Worm (Caenorhabditis elegans): ENCODE results near the gene C03E10.1.
"Not testable (repeated sequence)": the region's sequence is repeated elsewhere in the genome, so short reads cannot be mapped to it uniquely, and the experiment has no call there.

C03E10.1 gene

DNA sequence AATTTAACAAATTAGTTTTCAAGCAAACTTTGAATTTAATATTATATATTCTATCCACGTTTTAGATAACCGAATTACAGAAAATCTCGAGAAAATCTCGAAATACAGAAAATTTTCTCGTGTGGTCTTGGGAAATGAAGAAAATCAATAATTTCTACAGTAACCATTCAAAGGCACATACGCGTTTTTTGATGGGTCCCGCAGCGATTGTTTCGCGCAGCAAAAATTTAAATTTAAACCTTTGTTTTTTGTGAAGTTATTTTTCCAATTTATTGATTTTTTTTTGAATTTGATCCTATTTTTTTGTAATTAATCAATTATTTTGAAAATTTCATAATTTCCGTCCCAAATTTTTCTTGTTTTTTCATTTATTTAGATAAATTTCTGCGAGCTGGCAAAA is 11.4 kb upstream of the C03E10.1 start:
- TF ChIP-seq unc-62 (GFP tag; optimal IDR thresholded peaks at IDR 0.05) = no peak

DNA sequence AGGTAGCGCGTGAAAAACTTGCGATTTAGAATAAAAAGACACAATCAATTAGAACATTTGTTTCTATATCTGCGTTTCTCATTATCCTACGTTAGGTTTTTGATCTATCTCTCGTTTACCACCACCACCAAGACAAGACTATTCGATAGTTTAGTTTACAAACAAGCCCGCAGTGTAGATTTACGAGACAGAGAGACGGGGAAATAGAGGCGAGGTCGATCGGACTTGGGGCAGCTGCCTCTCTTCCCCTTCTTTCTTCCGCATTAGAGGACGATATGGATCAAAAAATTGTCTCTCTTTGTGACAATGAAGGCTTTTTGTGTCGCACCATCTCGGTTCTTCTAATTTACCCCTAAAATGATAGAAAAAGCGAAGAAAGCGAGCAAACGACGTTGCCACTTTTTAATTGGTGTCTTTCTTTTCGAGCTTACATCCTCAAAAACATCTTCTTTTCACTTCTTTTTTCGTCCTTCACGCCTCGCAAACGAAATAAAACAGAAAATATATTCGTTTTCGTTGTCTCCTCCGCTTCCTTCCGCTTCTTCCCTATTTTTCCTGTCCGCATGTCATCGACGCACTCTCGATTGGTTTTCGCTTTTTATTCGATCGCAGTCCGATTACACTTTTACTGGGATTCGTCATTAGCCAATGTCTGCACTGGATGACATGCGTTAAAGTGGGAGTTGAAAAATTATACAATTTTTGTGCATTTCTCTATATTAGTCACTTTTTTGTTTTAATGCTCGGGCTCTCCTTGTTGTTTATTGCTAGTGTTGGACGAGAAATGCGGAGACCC is 9.4 kb upstream of the C03E10.1 start:
- TF ChIP-seq unc-62 (GFP tag; optimal IDR thresholded peaks at IDR 0.05) = no peak

DNA sequence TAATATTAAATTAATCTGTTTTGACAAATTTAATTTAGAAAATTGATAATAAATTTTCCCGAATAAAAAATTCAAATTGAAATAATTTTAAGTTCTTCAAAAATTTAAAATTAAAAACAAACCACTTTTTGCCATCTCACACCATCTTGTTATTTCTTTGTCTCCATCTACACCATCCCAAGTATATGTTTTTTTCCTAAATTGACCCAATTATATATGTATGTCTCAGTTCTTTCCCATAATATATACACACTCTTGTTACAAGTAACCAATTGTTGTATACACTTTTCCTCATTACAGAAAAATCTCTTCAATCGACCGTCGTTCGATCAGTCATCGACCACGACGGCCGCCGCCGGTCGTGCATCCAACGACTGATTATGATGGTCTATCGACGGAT is 8.7 kb upstream of the C03E10.1 start, which contains the start of gene gly-20:
gly-20 (plus strand) TSS at position 301 of the 400 bp plus-strand sequence.
- no peak for TF ChIP-seq unc-62 (GFP tag; optimal IDR thresholded peaks at IDR 0.05)

ce11 chrV:11286114-11286513 is 4.9 kb upstream of the C03E10.1 start, which contains the start of gene C03E10.3:
Gene C03E10.3, plus strand, starts transcription at chrV:11286414.
- TF ChIP-seq unc-62 (GFP tag; optimal IDR thresholded peaks at IDR 0.05) = not testable (repeated sequence)

ce11 chrV:11292682-11293081 is 1.7 kb downstream of the C03E10.1 start:
- no peak for TF ChIP-seq unc-62 (GFP tag; optimal IDR thresholded peaks at IDR 0.05)

ce11 chrV:11294393-11294792 is 3.4 kb downstream of the C03E10.1 start, which contains the start of gene T03F7.6:
Gene T03F7.6, plus strand, starts transcription at chrV:11294693.
- no peak for TF ChIP-seq unc-62 (GFP tag; optimal IDR thresholded peaks at IDR 0.05)

DNA sequence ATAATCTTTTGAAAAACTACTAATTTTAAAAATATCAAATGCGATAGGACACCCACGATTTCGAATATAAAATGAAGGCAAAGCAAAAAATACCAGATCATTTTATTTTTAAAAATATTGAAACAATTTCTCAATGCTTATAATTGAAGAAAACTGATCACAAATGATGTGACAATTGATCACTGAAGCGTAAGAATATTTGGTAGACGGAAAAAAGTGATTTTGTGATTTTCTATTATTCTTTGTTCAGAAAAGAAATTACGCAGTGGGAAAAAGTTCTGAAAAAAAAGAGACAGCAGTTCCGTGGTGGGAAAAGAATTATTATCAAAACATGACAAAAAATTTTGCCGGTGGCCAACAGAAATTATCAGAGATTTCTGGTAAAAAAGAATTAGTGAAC is 7.6 kb downstream of the C03E10.1 start, which contains the start of gene T03F7.5:
T03F7.5 (minus strand) TSS at position 101 of the 400 bp plus-strand sequence.
- TF ChIP-seq unc-62 (GFP tag; optimal IDR thresholded peaks at IDR 0.05) = no peak

- no peak for TF ChIP-seq unc-62 (GFP tag; optimal IDR thresholded peaks at IDR 0.05)
Observed at ce11 chrV:11299406-11299805, 8.4 kb downstream of the C03E10.1 start.

- no peak for TF ChIP-seq unc-62 (GFP tag; optimal IDR thresholded peaks at IDR 0.05)
Observed at ce11 chrV:11300539-11300938, 9.6 kb downstream of the C03E10.1 start, which contains the start of gene srh-47. Gene srh-47, minus strand, starts transcription at chrV:11300639.

DNA sequence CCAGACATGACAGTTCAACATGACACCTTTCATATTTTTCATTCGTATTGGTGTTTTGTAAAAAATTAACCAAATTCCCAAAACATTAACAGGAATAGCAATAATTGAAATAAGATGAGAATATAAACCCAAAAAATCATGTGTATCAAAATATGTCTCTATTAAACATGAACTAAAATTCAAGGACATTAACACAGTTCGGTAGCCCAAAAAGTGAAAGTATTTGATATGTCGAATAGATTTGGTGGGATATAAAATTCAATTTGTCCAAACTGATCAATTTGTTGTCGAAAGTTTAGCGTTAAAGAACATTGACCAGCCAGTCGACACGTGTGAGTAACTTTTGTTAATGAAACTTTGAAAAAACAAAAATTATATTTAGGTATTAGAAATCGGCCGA is 11.7 kb downstream of the C03E10.1 start, which contains the start of gene srh-46:
srh-46 (minus strand) TSS at position 189 of the 400 bp plus-strand sequence.
- TF ChIP-seq unc-62 (GFP tag; optimal IDR thresholded peaks at IDR 0.05) = no peak

ce11 chrV:11304200-11304599 is 13.2 kb downstream of the C03E10.1 start:
- TF ChIP-seq unc-62 (GFP tag; optimal IDR thresholded peaks at IDR 0.05) = no peak

- no peak for TF ChIP-seq unc-62 (GFP tag; optimal IDR thresholded peaks at IDR 0.05)
Observed at ce11 chrV:11304879-11305278, 13.9 kb downstream of the C03E10.1 start, which contains the start of gene srh-45. Gene srh-45, minus strand, starts transcription at chrV:11304979.

DNA sequence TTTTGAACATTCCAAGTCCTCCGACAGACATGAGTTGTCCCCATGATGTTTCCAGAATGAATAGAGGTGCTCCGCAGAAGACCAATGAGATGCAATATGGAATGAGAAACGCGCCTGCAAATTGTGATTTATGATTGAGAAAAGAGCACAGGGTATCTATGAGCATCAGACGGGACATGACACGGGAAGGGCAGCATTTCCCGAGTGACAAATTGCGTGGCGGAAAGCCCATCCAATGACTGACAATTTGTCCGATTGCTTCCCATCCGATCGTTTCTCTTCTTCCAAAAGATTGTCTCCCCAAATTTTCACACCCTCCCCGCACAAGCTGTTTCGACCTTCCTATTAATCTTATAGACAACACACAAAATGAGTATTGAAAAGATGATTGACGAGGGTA is 16.8 kb downstream of the C03E10.1 start:
- no peak for TF ChIP-seq unc-62 (GFP tag; optimal IDR thresholded peaks at IDR 0.05)

ce11 chrV:11308346-11308745 is 17.4 kb downstream of the C03E10.1 start, which contains the start of gene snf-11:
Gene snf-11, minus strand, starts transcription at chrV:11308446.
- TF ChIP-seq unc-62 (GFP tag; optimal IDR thresholded peaks at IDR 0.05) = no peak

- TF ChIP-seq unc-62 (GFP tag; optimal IDR thresholded peaks at IDR 0.05) = no peak
Observed at ce11 chrV:11308915-11309314, 17.9 kb downstream of the C03E10.1 start.

DNA sequence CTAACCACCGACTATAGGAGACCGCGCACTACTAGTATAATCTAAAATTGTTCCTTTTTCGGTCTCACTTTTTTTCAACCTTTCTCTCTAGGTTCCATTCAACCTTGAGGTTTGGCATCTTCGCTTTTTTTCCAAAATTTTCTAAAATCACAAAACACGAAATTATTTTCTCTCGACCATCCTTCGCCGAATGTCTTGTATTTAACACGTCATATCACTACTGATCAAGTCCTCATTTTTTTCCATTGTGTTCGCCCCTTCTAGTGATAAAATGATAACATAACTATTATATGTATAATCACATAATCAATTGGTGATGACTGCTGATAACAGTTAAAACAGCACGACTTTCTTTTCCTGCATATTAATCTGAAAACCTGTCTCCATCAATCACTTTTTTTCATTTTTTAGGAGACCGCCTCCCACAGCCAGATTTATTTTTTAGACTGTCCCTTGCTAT is 20.1 kb downstream of the C03E10.1 start, which contains the start of gene T03F7.7:
T03F7.7 (plus strand) TSS at position 410 of the 460 bp plus-strand sequence.
- no peak for TF ChIP-seq unc-62 (GFP tag; optimal IDR thresholded peaks at IDR 0.05)

ce11 chrV:11312904-11313303 is 21.9 kb downstream of the C03E10.1 start:
- no peak for TF ChIP-seq unc-62 (GFP tag; optimal IDR thresholded peaks at IDR 0.05)
